Fruit fly (Drosophila melanogaster) Kc167 (cell line): Measurements from ENCODE around the gene CG8372.

Source experiments
- insv ChIP-seq: fragments of >200 bp; optimal IDR thresholded peaks from 3 replicates; lab custom pipeline; 2018; ENCODE audit warnings: missing external identifiers
- psq ChIP-seq: fragments of >200 bp; optimal IDR thresholded peaks from 2 replicates; lab custom pipeline; 2017; ENCODE audit warnings: missing external identifiers

dm6 chr2L:8255406-8255805 is 42.7 kb upstream of the CG8372 start:
- TF ChIP-seq insv (lab: Kevin White, UChicago) (no peak), psq (no peak)
